Worm (Caenorhabditis elegans) whole organism, L1 larva: Measurements from ENCODE around the gene srx-78.

ENCODE experiments used
- aly-2 ChIP-seq: fragments of 150-350 bp; optimal IDR thresholded peaks from 2 replicates; lab custom pipeline; 2014; ENCODE audit warnings: missing biosample characterization, missing genetic modification characterization
- ceh-90 ChIP-seq: sonication (generic microtip); optimal IDR thresholded peaks from 2 replicates; lab custom pipeline; 2016; ENCODE audit warnings: missing genetic modification characterization, missing compliant biosample characterization
- nhr-237 ChIP-seq: fragments of 150-350 bp; optimal IDR thresholded peaks from 2 replicates; lab custom pipeline; 2014; ENCODE audit warnings: missing biosample characterization, missing genetic modification characterization
- snpc-4 ChIP-seq: fragments of 150-350 bp; optimal IDR thresholded peaks from 2 replicates; lab custom pipeline; 2014; ENCODE audit warnings: missing biosample characterization, missing genetic modification characterization
- unc-62 ChIP-seq: fragments of 150-350 bp; optimal IDR thresholded peaks from 2 replicates; lab custom pipeline; 2014; ENCODE audit warnings: missing biosample characterization, missing genetic modification reagents, missing genetic modification characterization
- unc-86 ChIP-seq: sonication (generic microtip); optimal IDR thresholded peaks from 2 replicates; lab custom pipeline; 2016; ENCODE audit warnings: missing genetic modification characterization, missing compliant biosample characterization

ce11 chrV:15057724-15058123, 37.1 kb upstream of the srx-78 start:
- no peak for TF ChIP-seq unc-86 (tag; lab: Kevin White, UChicago)
- no peak for TF ChIP-seq unc-62 (GFP tag; lab: Kevin White, UChicago)
- no peak for TF ChIP-seq snpc-4 (tag; lab: Kevin White, UChicago)
- TF ChIP-seq ceh-90: no peak
- no peak for TF ChIP-seq nhr-237 (tag; lab: Kevin White, UChicago)
- no peak for TF ChIP-seq aly-2
